Worm (Caenorhabditis elegans): ENCODE data around the gene swt-5.
A peak's percentile ranks its signal among the peaks of the same experiment; 100 is the strongest.

swt-5 gene

DNA sequence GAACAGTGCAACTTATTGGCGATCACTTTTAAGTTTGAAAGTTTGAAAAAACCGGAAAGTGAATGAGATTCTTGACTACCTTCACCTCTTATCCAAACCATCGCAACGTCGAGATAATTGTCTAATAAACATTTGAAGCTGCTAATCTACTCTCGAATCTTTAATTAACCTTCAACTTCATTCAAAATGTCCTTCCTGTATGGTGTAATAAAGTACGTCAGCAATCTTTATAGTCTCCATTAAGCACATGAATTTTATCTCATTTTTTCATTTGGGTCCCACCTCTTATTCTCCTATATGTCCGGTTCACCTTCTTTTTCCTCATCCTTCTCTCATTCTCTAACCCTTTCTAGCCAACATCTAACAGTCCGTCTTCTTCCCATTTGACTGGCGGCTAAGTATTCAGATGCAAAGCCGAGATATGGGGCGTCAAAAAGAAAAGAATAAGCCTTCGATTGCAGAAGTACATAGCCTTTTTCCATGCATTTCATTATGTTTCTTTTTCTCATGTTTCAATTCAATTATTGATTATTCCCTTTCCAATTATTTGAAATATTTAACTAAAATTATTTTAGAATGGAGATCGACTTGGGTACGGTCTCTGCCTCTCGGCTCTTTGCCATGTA, at the start of gene swt-5:
TSS of gene swt-5 (plus strand) at position 576 of the 626 bp plus-strand sequence.
- no peak for TF ChIP-seq egl-27 (tag; optimal IDR thresholded peaks at IDR 0.05)
- no peak for TF ChIP-seq lin-11 (tag; optimal IDR thresholded peaks at IDR 0.05)
- TF ChIP-seq elt-3 (tag; optimal IDR thresholded peaks at IDR 0.05), result no peak
- TF ChIP-seq lsy-2 (tag; optimal IDR thresholded peaks at IDR 0.05), result no peak
- no peak for TF ChIP-seq nhr-77 (tag; optimal IDR thresholded peaks at IDR 0.05)

DNA sequence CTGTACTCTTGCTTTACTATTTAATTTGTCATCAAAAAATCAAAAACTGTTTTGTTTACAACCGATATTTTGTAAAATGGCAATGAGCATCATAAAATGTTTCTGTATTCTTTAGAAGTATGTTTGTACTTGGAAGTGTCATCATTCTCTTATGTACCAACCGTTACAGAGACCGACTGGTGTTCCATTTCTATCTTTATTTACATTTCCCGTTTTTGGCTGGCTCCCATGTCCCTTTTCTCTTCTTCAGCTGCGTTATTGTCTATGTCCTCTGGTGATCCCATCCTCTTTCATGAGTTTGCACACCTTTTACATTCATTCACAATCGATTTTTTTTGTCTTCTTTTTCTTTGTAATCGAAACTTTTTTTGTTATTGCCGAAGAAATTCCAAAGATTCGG, 49.7 kb upstream of the swt-5 start:
- TF ChIP-seq unc-39 (tag; optimal IDR thresholded peaks at IDR 0.05) (no peak), gmeb-1 (tag; optimal IDR thresholded peaks at IDR 0.05) (no peak), mab-5 (tag; optimal IDR thresholded peaks at IDR 0.05) (no peak), ama-1 (optimal IDR thresholded peaks at IDR 0.05) (no peak), R02D3.7 (tag; optimal IDR thresholded peaks at IDR 0.05) (no peak), ztf-11 (tag; optimal IDR thresholded peaks at IDR 0.05) (no peak), alr-1 (tag; optimal IDR thresholded peaks at IDR 0.05) (no peak), sma-3 (GFP tag; optimal IDR thresholded peaks at IDR 0.05) (no peak), nhr-12 (tag; optimal IDR thresholded peaks at IDR 0.05) (no peak), lin-11 (tag; optimal IDR thresholded peaks at IDR 0.05) (no peak)

DNA sequence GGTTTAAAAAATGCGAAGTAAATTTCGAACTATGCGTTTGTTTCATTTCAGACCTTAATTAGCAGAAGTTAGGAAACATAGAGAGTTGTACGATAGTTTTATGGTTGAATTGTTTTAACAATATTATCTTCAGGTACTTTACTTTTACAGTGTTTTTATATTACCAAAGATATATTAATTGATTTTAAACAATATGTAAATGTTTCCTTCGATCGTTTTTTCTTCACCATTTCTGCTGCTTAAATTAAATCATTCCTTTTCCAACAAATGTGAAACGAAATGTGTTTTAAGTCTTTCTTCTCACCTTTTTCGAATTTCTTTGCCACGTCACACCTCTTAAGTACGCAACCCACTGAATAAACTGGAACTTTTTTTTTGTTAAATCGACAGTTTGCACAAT, 47.9 kb upstream of the swt-5 start:
- TF ChIP-seq dmd-4 (tag; optimal IDR thresholded peaks at IDR 0.05), result no peak
- no peak for TF ChIP-seq nhr-11 (tag; optimal IDR thresholded peaks at IDR 0.05)
- no peak for TF ChIP-seq snpc-4 (tag; optimal IDR thresholded peaks at IDR 0.05)
- TF ChIP-seq ztf-11 (tag; optimal IDR thresholded peaks at IDR 0.05), result no peak
- no peak for TF ChIP-seq zag-1 (tag; optimal IDR thresholded peaks at IDR 0.05)
- TF ChIP-seq sem-4 (tag; optimal IDR thresholded peaks at IDR 0.05), result no peak
- no peak for TF ChIP-seq nhr-129 (tag; optimal IDR thresholded peaks at IDR 0.05)
- TF ChIP-seq mdl-1 (tag; optimal IDR thresholded peaks at IDR 0.05), result no peak
- TF ChIP-seq crh-2 (tag; optimal IDR thresholded peaks at IDR 0.05), result no peak
- TF ChIP-seq lin-13 (GFP tag; optimal IDR thresholded peaks at IDR 0.05), result no peak
- no peak for TF ChIP-seq peb-1 (tag; optimal IDR thresholded peaks at IDR 0.05)
- no peak for TF ChIP-seq lin-11 (tag; optimal IDR thresholded peaks at IDR 0.05)
- TF ChIP-seq egl-27 (tag; optimal IDR thresholded peaks at IDR 0.05), result no peak
- no peak for TF ChIP-seq skn-1 (tag; optimal IDR thresholded peaks at IDR 0.05)
- TF ChIP-seq lsy-2 (tag; optimal IDR thresholded peaks at IDR 0.05), result no peak
- TF ChIP-seq ztf-4 (tag; optimal IDR thresholded peaks at IDR 0.05), result no peak
- no peak for TF ChIP-seq ceh-16 (tag; optimal IDR thresholded peaks at IDR 0.05)
- TF ChIP-seq C34F6.9 (tag; optimal IDR thresholded peaks at IDR 0.05), result no peak
- no peak for TF ChIP-seq gmeb-1 (tag; optimal IDR thresholded peaks at IDR 0.05)
- no peak for TF ChIP-seq fos-1 (tag; optimal IDR thresholded peaks at IDR 0.05)

DNA sequence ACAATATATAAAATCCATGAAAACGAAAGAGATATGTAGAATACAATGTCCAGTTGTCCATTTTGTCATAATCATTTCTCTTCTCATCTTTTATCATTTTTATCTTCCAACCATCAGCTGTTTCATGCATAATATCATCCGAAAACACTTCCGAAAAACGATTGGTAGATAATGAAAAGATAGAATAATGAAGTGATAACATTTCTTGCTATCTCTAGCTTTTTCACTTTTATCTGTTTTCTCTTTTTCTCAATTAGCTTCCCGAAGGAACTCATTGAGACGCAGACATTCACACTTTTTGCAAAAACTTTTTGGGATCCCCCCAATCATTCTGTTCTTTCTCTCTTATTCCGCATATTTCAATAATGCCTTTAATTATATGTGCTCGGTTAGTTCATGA, 47.3 kb upstream of the swt-5 start:
- no peak for TF ChIP-seq nhr-25 (tag; optimal IDR thresholded peaks at IDR 0.05)
- TF ChIP-seq fos-1 (tag; optimal IDR thresholded peaks at IDR 0.05), result peak; percentile 55
- no peak for TF ChIP-seq elt-1 (tag; optimal IDR thresholded peaks at IDR 0.05)
- no peak for TF ChIP-seq peb-1 (tag; optimal IDR thresholded peaks at IDR 0.05)
- no peak for TF ChIP-seq nhr-237 (tag; optimal IDR thresholded peaks at IDR 0.05)
- no peak for TF ChIP-seq ztf-1 (GFP tag; conservative IDR thresholded peaks at IDR 0.05)
- no peak for TF ChIP-seq C34F6.9 (tag; optimal IDR thresholded peaks at IDR 0.05)
- TF ChIP-seq blmp-1 (tag; optimal IDR thresholded peaks at IDR 0.05; ENCODE audit: insufficient read depth), result peak; percentile 70

DNA sequence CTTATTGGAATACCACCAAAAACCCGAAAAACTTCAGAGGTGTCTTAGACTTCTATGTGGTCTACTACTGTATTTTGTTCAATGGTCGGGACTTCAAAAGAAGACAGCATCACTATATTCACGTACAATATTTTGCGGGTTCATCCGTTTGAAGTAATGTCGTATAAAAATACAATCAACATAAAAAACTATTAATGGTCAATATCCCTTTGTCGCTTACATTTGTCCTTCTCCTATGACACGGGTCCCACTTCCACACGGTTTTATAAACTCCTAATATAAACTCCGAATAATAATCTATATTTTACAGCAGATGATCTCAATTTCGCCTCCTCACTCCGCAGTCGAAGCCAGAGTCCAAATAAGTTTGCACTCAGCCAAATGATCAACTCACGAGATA, 43.7 kb upstream of the swt-5 start:
- TF ChIP-seq nhr-23 (tag; optimal IDR thresholded peaks at IDR 0.05), result no peak
- TF ChIP-seq fos-1 (tag; optimal IDR thresholded peaks at IDR 0.05), result no peak
- no peak for TF ChIP-seq alr-1 (tag; optimal IDR thresholded peaks at IDR 0.05)
- no peak for TF ChIP-seq snpc-4 (tag; optimal IDR thresholded peaks at IDR 0.05)
- TF ChIP-seq zag-1 (tag; optimal IDR thresholded peaks at IDR 0.05), result no peak
- TF ChIP-seq nhr-21 (tag; optimal IDR thresholded peaks at IDR 0.05), result no peak
- no peak for TF ChIP-seq elt-1 (tag; optimal IDR thresholded peaks at IDR 0.05)
- no peak for TF ChIP-seq peb-1 (tag; optimal IDR thresholded peaks at IDR 0.05)
- TF ChIP-seq egl-27 (tag; optimal IDR thresholded peaks at IDR 0.05), result no peak
- no peak for TF ChIP-seq dmd-4 (tag; optimal IDR thresholded peaks at IDR 0.05)
- TF ChIP-seq nhr-77 (tag; optimal IDR thresholded peaks at IDR 0.05), result no peak
- TF ChIP-seq ama-1 (optimal IDR thresholded peaks at IDR 0.05), result no peak
- TF ChIP-seq ztf-1 (GFP tag; conservative IDR thresholded peaks at IDR 0.05), result no peak
- TF ChIP-seq lin-13 (GFP tag; optimal IDR thresholded peaks at IDR 0.05), result no peak
- no peak for TF ChIP-seq R02D3.7 (tag; optimal IDR thresholded peaks at IDR 0.05)
- no peak for TF ChIP-seq nhr-10 (tag; optimal IDR thresholded peaks at IDR 0.05)
- no peak for TF ChIP-seq nhr-129 (tag; optimal IDR thresholded peaks at IDR 0.05)
- no peak for TF ChIP-seq mdl-1 (tag; optimal IDR thresholded peaks at IDR 0.05)
- no peak for TF ChIP-seq crh-2 (tag; optimal IDR thresholded peaks at IDR 0.05)

All from whole organism, L2 larva.